Fruit fly (Drosophila melanogaster) whole organism, embryonic: ENCODE results near the gene CG1785.
A peak's percentile ranks its signal among the peaks of the same experiment; 100 is the strongest.

Source experiments
- BEAF-32 ChIP-seq: fragments of 200-800 bp; sonication (Bioruptor generic); optimal IDR thresholded peaks from 3 replicates; lab custom pipeline; 2017; ENCODE audit warnings: missing biosample characterization, missing genetic modification characterization, mild to moderate bottlenecking, moderate library complexity, missing genetic modification reagents
- CG16813 ChIP-seq: fragments of 200-800 bp; sonication (Bioruptor generic); IDR thresholded peaks from 3 replicates; pipeline ENCODE4 v1.3.6; 2022; ENCODE audit warnings: missing biosample characterization, missing genetic modification characterization; ENCODE audit not compliant: partially characterized antibody
- CG17361 ChIP-seq: fragments of 200-800 bp; sonication (Bioruptor generic); IDR thresholded peaks from 3 replicates; pipeline ENCODE4 v1.3.6; 2022; ENCODE audit warnings: missing biosample characterization, missing genetic modification characterization
- CG3726 ChIP-seq: fragments of 200-800 bp; sonication (Bioruptor generic); IDR thresholded peaks from 3 replicates; pipeline ENCODE4, ENCODE4 v1.3.6; 2022; ENCODE audit warnings: missing biosample characterization, missing genetic modification characterization
- CG4360 ChIP-seq: fragments of 200-800 bp; sonication (Bioruptor generic); IDR thresholded peaks from 2 replicates; pipeline ENCODE4 v1.3.6; 2022; ENCODE audit warnings: missing biosample characterization, missing genetic modification characterization
- CG9797 ChIP-seq: fragments of 200-800 bp; sonication (Bioruptor generic); optimal IDR thresholded peaks from 3 replicates; lab custom pipeline; 2018; ENCODE audit warnings: missing biosample characterization, mild to moderate bottlenecking, missing genetic modification characterization
- Ets97D ChIP-seq: fragments of 200-800 bp; sonication (Bioruptor generic); optimal IDR thresholded peaks from 3 replicates; lab custom pipeline; 2016; ENCODE audit warnings: missing biosample characterization, missing genetic modification characterization
- HLH3B ChIP-seq: fragments of 200-800 bp; sonication (Bioruptor generic); IDR thresholded peaks from 2 replicates; pipeline ENCODE4 v1.3.6; 2022; ENCODE audit warnings: missing biosample characterization, missing genetic modification characterization
- Hand ChIP-seq: fragments of 200-800 bp; sonication (Bioruptor generic); optimal IDR thresholded peaks from 2 replicates; lab custom pipeline; 2017; ENCODE audit warnings: mild to moderate bottlenecking, missing biosample characterization, missing genetic modification reagents, missing genetic modification characterization
- Hr78 ChIP-seq, 2 experiments: fragments of 200-800 bp in 1 of 2; fragments of >200 bp in 1 of 2; sonication (Bioruptor generic) in 1 of 2; optimal IDR thresholded peaks; 2 replicates each; lab custom pipeline; 2017 to 2019; ENCODE audit warnings: missing biosample characterization in 2 of 2, missing genetic modification characterization in 2 of 2, mild to moderate bottlenecking in 1 of 2, moderate library complexity in 1 of 2
- Med ChIP-seq: fragments of 200-800 bp; sonication (Bioruptor generic); peaks from one replicate; lab custom pipeline; 2016; ENCODE audit warnings: missing biosample characterization, missing genetic modification characterization, mild to moderate bottlenecking, inconsistent platforms, moderate library complexity
- Sox102F ChIP-seq: fragments of 200-800 bp; sonication (Bioruptor generic); optimal IDR thresholded peaks from 2 replicates; lab custom pipeline; 2018; ENCODE audit warnings: missing biosample characterization, mild to moderate bottlenecking, missing genetic modification characterization, moderate library complexity
- crol ChIP-seq: fragments of 200-800 bp; sonication (Bioruptor generic); IDR thresholded peaks from 2 replicates; pipeline ENCODE4 v1.3.6; 2022; ENCODE audit warnings: missing biosample characterization, missing genetic modification characterization
- her ChIP-seq: fragments of 200-800 bp; sonication (Bioruptor generic); optimal IDR thresholded peaks from 2 replicates; lab custom pipeline; 2016; ENCODE audit warnings: missing biosample characterization, missing genetic modification characterization
- jumu ChIP-seq: fragments of 200-800 bp; sonication (Bioruptor generic); optimal IDR thresholded peaks from 3 replicates; lab custom pipeline; 2016; ENCODE audit warnings: missing biosample characterization, missing genetic modification characterization
- kni ChIP-seq: fragments of 200-800 bp; sonication (Bioruptor generic); optimal IDR thresholded peaks from 3 replicates; lab custom pipeline; 2017; ENCODE audit warnings: mild to moderate bottlenecking, missing biosample characterization, missing genetic modification reagents, missing genetic modification characterization
- pan ChIP-seq, 4 experiments: fragments of >200 bp in 3 of 4; fragments of 200-800 bp in 1 of 4; sonication (Bioruptor generic) in 1 of 4; optimal IDR thresholded peaks in 3 of 4; IDR thresholded peaks in 1 of 4; 2 replicates each; pipeline versions ENCODE4 v1.3.6 to Lab custom; 2017 to 2022; ENCODE audit warnings: missing biosample characterization in 2 of 4, missing genetic modification characterization in 2 of 4, mixed read lengths in 1 of 4
- pita ChIP-seq: fragments of 200-800 bp; sonication (Bioruptor generic); optimal IDR thresholded peaks from 2 replicates; lab custom pipeline; 2017; ENCODE audit warnings: missing biosample characterization, mild to moderate bottlenecking, missing genetic modification characterization
- rib ChIP-seq: fragments of 200-800 bp; sonication (Bioruptor generic); IDR thresholded peaks from 2 replicates; pipeline ENCODE4 v1.3.6; 2022; ENCODE audit warnings: missing biosample characterization, missing genetic modification characterization
- shn ChIP-seq: fragments of 200-800 bp; sonication (Bioruptor generic); optimal IDR thresholded peaks from 3 replicates; lab custom pipeline; 2016; ENCODE audit warnings: missing biosample characterization, missing genetic modification characterization
- sim ChIP-seq: fragments of 200-800 bp; sonication (Bioruptor generic); IDR thresholded peaks from 2 replicates; pipeline ENCODE4 v1.3.6; 2022; ENCODE audit warnings: missing biosample characterization, missing genetic modification characterization

The CG1785 gene

DNA sequence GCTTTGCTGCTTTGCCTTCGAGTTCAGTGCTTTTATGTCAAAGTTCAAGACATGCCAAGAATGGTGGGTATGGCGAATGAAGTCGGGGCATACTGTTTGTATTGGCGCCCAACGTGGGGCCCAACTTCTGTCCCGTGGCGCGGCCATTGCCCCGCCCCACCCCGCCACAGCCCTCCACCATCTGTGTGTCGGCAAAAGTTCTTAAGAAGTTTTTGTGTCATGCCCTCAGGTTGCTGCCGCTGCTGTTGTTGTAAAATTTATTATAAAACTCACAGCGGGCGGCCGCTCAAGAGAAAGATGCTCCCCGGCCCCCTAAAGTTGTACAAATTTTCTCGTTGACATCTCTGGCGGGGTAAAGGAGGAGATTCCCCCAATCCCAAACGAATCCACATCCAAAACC is 50.5 kb downstream of the CG1785 start:
- no peak for TF ChIP-seq jumu (GFP tag; lab: Kevin White, UChicago)
- TF ChIP-seq sim (GFP tag; lab: Robert Waterston, UW) = no peak
- TF ChIP-seq shn (GFP tag; lab: Kevin White, UChicago) = no peak
- TF ChIP-seq Med (GFP tag; lab: Kevin White, UChicago) = peak; percentile 2
- no peak for TF ChIP-seq Ets97D (GFP tag; lab: Kevin White, UChicago)
- TF ChIP-seq CG4360 = peak; percentile 67
- TF ChIP-seq CG17361 (GFP tag; lab: Robert Waterston, UW) = 0 out of 3 replicates have a peak, but pooled peaks have one; percentile 22
- TF ChIP-seq her (GFP tag; lab: Kevin White, UChicago) = no peak
- TF ChIP-seq crol (GFP tag; lab: Robert Waterston, UW) = peak; percentile 75
- TF ChIP-seq Sox102F (GFP tag; lab: Kevin White, UChicago) = no peak
- TF ChIP-seq HLH3B (GFP tag; lab: Robert Waterston, UW) = no peak
- TF ChIP-seq CG3726 (GFP tag; lab: Robert Waterston, UW) = no peak
- no peak for TF ChIP-seq pita (GFP tag; lab: Kevin White, UChicago)
- TF ChIP-seq CG16813 = 0 out of 3 replicates have a peak, but pooled peaks have one; percentile 17
- TF ChIP-seq pan (optimal IDR thresholded peaks at IDR 0.05; lab: Kevin White, UChicago) = no peak
- TF ChIP-seq pan (GFP tag; optimal IDR thresholded peaks at IDR 0.05 in 1 of 2, IDR thresholded peaks at IDR 0.05 in 1 of 2) = peak in 1 of 2 experiments; percentile 18
- TF ChIP-seq BEAF-32 (GFP tag; lab: Kevin White, UChicago) = no peak
- TF ChIP-seq Hand (GFP tag; lab: Kevin White, UChicago) = no peak
- TF ChIP-seq Hr78 (GFP tag; optimal IDR thresholded peaks at IDR 0.05; lab: Kevin White, UChicago) = peak in 1 of 2 experiments; percentile 80
- TF ChIP-seq CG9797 (GFP tag; lab: Kevin White, UChicago) = no peak
- peak; percentile 25 for TF ChIP-seq kni (GFP tag; lab: Kevin White, UChicago)
- no peak for TF ChIP-seq rib (GFP tag; lab: Robert Waterston, UW)
